Worm (Caenorhabditis elegans) whole organism, L1 larva: Measurements from ENCODE around the gene vha-8.

Experiments
- C04F5.9 ChIP-seq: sonication (generic microtip); optimal IDR thresholded peaks from 2 replicates; lab custom pipeline; 2016; ENCODE audit warnings: missing genetic modification characterization, missing compliant biosample characterization
- C16A3.4 ChIP-seq: fragments of 150-350 bp; optimal IDR thresholded peaks from 2 replicates; lab custom pipeline; 2014; ENCODE audit warnings: missing biosample characterization, missing genetic modification characterization
- blmp-1 ChIP-seq: fragments of 150-350 bp; optimal IDR thresholded peaks from 2 replicates; lab custom pipeline; 2014; ENCODE audit warnings: missing biosample characterization, missing genetic modification characterization
- ceh-90 ChIP-seq: sonication (generic microtip); optimal IDR thresholded peaks from 2 replicates; lab custom pipeline; 2016; ENCODE audit warnings: missing genetic modification characterization, missing compliant biosample characterization
- dsc-1 ChIP-seq: sonication (generic microtip); optimal IDR thresholded peaks from 2 replicates; lab custom pipeline; 2016; ENCODE audit warnings: mild to moderate bottlenecking, missing genetic modification characterization, missing compliant biosample characterization
- efl-1 ChIP-seq, 4 experiments: fragments of 150-350 bp; optimal IDR thresholded peaks in 3 of 4; peaks in 1 of 4; 1 replicate in 1 of 4; 2 replicates in 3 of 4; lab custom pipeline; 2014; ENCODE audit warnings: missing biosample characterization in 2 of 4, missing genetic modification characterization in 2 of 4, missing genetic modification reagents in 2 of 4
- egl-27 ChIP-seq, 2 experiments: fragments of 150-350 bp in 1 of 2; sonication (generic microtip); optimal IDR thresholded peaks; 3 replicates each; lab custom pipeline; 2017 to 2018; ENCODE audit warnings: missing biosample characterization in 2 of 2, missing genetic modification characterization in 2 of 2, missing genetic modification reagents in 2 of 2
- elt-2 ChIP-seq: sonication (generic microtip); optimal IDR thresholded peaks from 2 replicates; lab custom pipeline; 2016; ENCODE audit warnings: missing genetic modification characterization, mild to moderate bottlenecking, inconsistent platforms, missing compliant biosample characterization, missing genetic modification reagents
- elt-3 ChIP-seq, 6 experiments: fragments of 150-350 bp in 1 of 6; sonication (generic microtip); optimal IDR thresholded peaks; 2 replicates each; lab custom pipeline; 2017 to 2018; ENCODE audit warnings: missing biosample characterization in 6 of 6, missing genetic modification characterization in 6 of 6, inconsistent platforms in 1 of 6
- ets-5 ChIP-seq: fragments of 200-800 bp; sonication (Bioruptor generic); IDR thresholded peaks from 2 replicates; pipeline ENCODE4 v1.3.6; 2022; ENCODE audit warnings: missing genetic modification characterization, missing compliant biosample characterization
- fkh-10 ChIP-seq: sonication (generic microtip); optimal IDR thresholded peaks from 2 replicates; lab custom pipeline; 2017; ENCODE audit warnings: missing biosample characterization, missing genetic modification reagents, missing genetic modification characterization
- fos-1 ChIP-seq: fragments of 150-350 bp; optimal IDR thresholded peaks from 2 replicates; lab custom pipeline; 2014; ENCODE audit warnings: missing biosample characterization, missing genetic modification characterization
- isw-1 ChIP-seq: fragments of 200-800 bp; sonication (Bioruptor generic); IDR thresholded peaks from 2 replicates; pipeline ENCODE4 v1.3.6; 2022; ENCODE audit warnings: missing genetic modification characterization, missing compliant biosample characterization
- lin-14 ChIP-seq: fragments of 200-800 bp; sonication (Bioruptor generic); optimal IDR thresholded peaks from 2 replicates; lab custom pipeline; 2018; ENCODE audit warnings: mild to moderate bottlenecking, missing genetic modification characterization, moderate library complexity, missing compliant biosample characterization
- lin-35 ChIP-seq, 2 experiments: fragments of 150-350 bp; optimal IDR thresholded peaks; 2 replicates each; lab custom pipeline; 2014; ENCODE audit warnings: missing biosample characterization in 2 of 2, missing genetic modification characterization in 2 of 2, missing genetic modification reagents in 2 of 2
- lin-39 ChIP-seq: fragments of 150-350 bp; optimal IDR thresholded peaks from 2 replicates; lab custom pipeline; 2014; ENCODE audit warnings: missing biosample characterization, missing genetic modification reagents, missing genetic modification characterization
- lir-3 ChIP-seq: sonication (generic microtip); optimal IDR thresholded peaks from 2 replicates; lab custom pipeline; 2016; ENCODE audit warnings: mild to moderate bottlenecking, missing genetic modification characterization, moderate library complexity, missing compliant biosample characterization; ENCODE audit not compliant: poor library complexity
- mdl-1 ChIP-seq, 2 experiments: fragments of 150-350 bp; optimal IDR thresholded peaks; 2 replicates each; lab custom pipeline; 2014 to 2017; ENCODE audit warnings: missing biosample characterization in 2 of 2, missing genetic modification characterization in 2 of 2, inconsistent platforms in 1 of 2
- mep-1 ChIP-seq: fragments of 150-350 bp; optimal IDR thresholded peaks from 2 replicates; lab custom pipeline; 2014; ENCODE audit warnings: missing biosample characterization, missing genetic modification characterization
- nhr-20 ChIP-seq: sonication (generic microtip); optimal IDR thresholded peaks from 2 replicates; lab custom pipeline; 2016; ENCODE audit warnings: mild to moderate bottlenecking, missing genetic modification characterization, missing compliant biosample characterization
- nhr-237 ChIP-seq: fragments of 150-350 bp; optimal IDR thresholded peaks from 2 replicates; lab custom pipeline; 2014; ENCODE audit warnings: missing biosample characterization, missing genetic modification characterization
- nhr-47 ChIP-seq: sonication (generic microtip); optimal IDR thresholded peaks from 2 replicates; lab custom pipeline; 2016; ENCODE audit warnings: mild to moderate bottlenecking, missing genetic modification characterization, moderate library complexity, missing compliant biosample characterization
- nhr-84 ChIP-seq: sonication (generic microtip); optimal IDR thresholded peaks from 2 replicates; lab custom pipeline; 2017; ENCODE audit warnings: missing biosample characterization, missing genetic modification characterization
- nhr-85 ChIP-seq: sonication (generic microtip); peaks from one replicate; lab custom pipeline; 2016; ENCODE audit warnings: missing genetic modification characterization, inconsistent platforms, missing compliant biosample characterization
- nhr-90 ChIP-seq: sonication (generic microtip); optimal IDR thresholded peaks from 2 replicates; lab custom pipeline; 2016; ENCODE audit warnings: mild to moderate bottlenecking, missing genetic modification characterization, missing compliant biosample characterization; ENCODE audit not compliant: poor library complexity
- pax-3 ChIP-seq: fragments of 200-800 bp; sonication (Bioruptor generic); optimal IDR thresholded peaks from 2 replicates; lab custom pipeline; 2018; ENCODE audit warnings: mild to moderate bottlenecking, missing genetic modification characterization, moderate library complexity, missing compliant biosample characterization
- rnt-1 ChIP-seq: sonication (generic microtip); optimal IDR thresholded peaks from 2 replicates; lab custom pipeline; 2016; ENCODE audit warnings: mild to moderate bottlenecking, missing genetic modification characterization, moderate library complexity, missing compliant biosample characterization
- skn-1 ChIP-seq: fragments of 150-350 bp; optimal IDR thresholded peaks from 2 replicates; lab custom pipeline; 2014; ENCODE audit warnings: missing biosample characterization, missing genetic modification characterization
- snu-23 ChIP-seq: sonication (generic microtip); optimal IDR thresholded peaks from 2 replicates; lab custom pipeline; 2016; ENCODE audit warnings: missing genetic modification characterization, missing compliant biosample characterization
- sup-37 ChIP-seq: fragments of 200-800 bp; sonication (Bioruptor generic); optimal IDR thresholded peaks from 2 replicates; lab custom pipeline; 2018; ENCODE audit warnings: mild to moderate bottlenecking, missing genetic modification characterization, missing compliant biosample characterization
- tlp-1 ChIP-seq: fragments of 150-350 bp; optimal IDR thresholded peaks from 2 replicates; lab custom pipeline; 2014; ENCODE audit warnings: missing biosample characterization, missing genetic modification characterization
- unc-86 ChIP-seq: sonication (generic microtip); optimal IDR thresholded peaks from 2 replicates; lab custom pipeline; 2016; ENCODE audit warnings: missing genetic modification characterization, missing compliant biosample characterization
- unc-98 ChIP-seq: fragments of 200-800 bp; sonication (Bioruptor generic); IDR thresholded peaks from 2 replicates; pipeline ENCODE4 v1.3.6; 2022; ENCODE audit warnings: missing genetic modification characterization, missing compliant biosample characterization
- xbp-1 ChIP-seq: sonication (generic microtip); optimal IDR thresholded peaks from 2 replicates; lab custom pipeline; 2016; ENCODE audit warnings: missing genetic modification characterization, missing compliant biosample characterization
- zag-1 ChIP-seq: fragments of 150-350 bp; optimal IDR thresholded peaks from 2 replicates; lab custom pipeline; 2014; ENCODE audit warnings: missing biosample characterization, missing genetic modification characterization
- ztf-4 ChIP-seq: fragments of 150-350 bp; optimal IDR thresholded peaks from 2 replicates; lab custom pipeline; 2014; ENCODE audit warnings: missing biosample characterization, missing genetic modification characterization

The vha-8 gene

DNA sequence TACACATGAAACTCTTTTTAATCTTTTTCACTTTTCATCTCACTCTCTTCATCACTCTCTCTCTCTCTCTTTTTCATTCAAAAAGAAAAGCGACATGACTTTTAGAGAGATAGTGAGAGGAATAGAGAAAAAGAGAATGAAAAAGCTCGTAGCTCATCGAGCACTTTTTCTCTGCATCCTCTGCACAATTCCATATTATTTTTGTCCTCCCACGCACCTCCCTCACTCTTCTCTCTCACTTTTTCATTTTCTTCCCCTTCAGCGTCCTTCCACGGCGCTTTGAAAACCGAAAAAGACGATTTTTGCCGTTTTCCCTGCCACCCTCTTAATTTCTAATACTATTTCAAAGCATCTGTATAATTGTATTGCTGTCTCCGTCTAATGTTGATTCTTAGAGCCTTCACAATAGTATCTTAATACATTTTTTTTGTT, 48.2 kb downstream of the vha-8 start (continued):
- peak; percentile 67 for TF ChIP-seq isw-1 (GFP tag; lab: Robert Waterston, UW)
- no peak for TF ChIP-seq ets-5 (GFP tag; lab: Robert Waterston, UW)
- TF ChIP-seq pax-3 = peak; percentile 31
- peak; percentile 72 to 74 for TF ChIP-seq efl-1 (optimal IDR thresholded peaks at IDR 0.05; lab: Kevin White, UChicago)
- peak; percentile 40 to 90 for TF ChIP-seq efl-1 (GFP tag; optimal IDR thresholded peaks at IDR 0.05 in 1 of 2; lab: Kevin White, UChicago)
- TF ChIP-seq egl-27 (tag; optimal IDR thresholded peaks at IDR 0.05; lab: Kevin White, UChicago) = peak; percentile 44 to 67
- TF ChIP-seq rnt-1 = peak; percentile 88
- peak; percentile 81 for TF ChIP-seq unc-86 (tag; lab: Kevin White, UChicago)
- TF ChIP-seq nhr-237 = peak; percentile 34
- TF ChIP-seq xbp-1 (tag; lab: Kevin White, UChicago) = peak; percentile 74
- peak; percentile 92 for TF ChIP-seq elt-2
- TF ChIP-seq lin-39 = peak; percentile 61
- peak; percentile 73 for TF ChIP-seq zag-1 (tag; lab: Kevin White, UChicago)
- peak; percentile 58 for TF ChIP-seq fos-1 (tag; lab: Kevin White, UChicago)
- TF ChIP-seq nhr-90 (tag; lab: Kevin White, UChicago) = peak; percentile 69
- peak; percentile 94 for TF ChIP-seq fkh-10 (GFP tag; lab: Kevin White, UChicago)
- no peak for TF ChIP-seq C16A3.4 (tag; lab: Kevin White, UChicago)
- TF ChIP-seq C04F5.9 (tag; lab: Kevin White, UChicago) = no peak
- TF ChIP-seq nhr-47 (tag; lab: Kevin White, UChicago) = peak; percentile 89
- peak; percentile 60 for TF ChIP-seq skn-1 (tag; lab: Kevin White, UChicago)
- TF ChIP-seq tlp-1 (tag; lab: Kevin White, UChicago) = no peak
- TF ChIP-seq nhr-20 (tag; lab: Kevin White, UChicago) = peak; percentile 88
- peak; percentile 56 for TF ChIP-seq ztf-4
- TF ChIP-seq lin-35 (GFP tag; optimal IDR thresholded peaks at IDR 0.05; lab: Kevin White, UChicago) = peak; percentile 58 to 73
- TF ChIP-seq mdl-1 (tag; optimal IDR thresholded peaks at IDR 0.05; lab: Kevin White, UChicago) = peak in 1 of 2 experiments; percentile 41

DNA sequence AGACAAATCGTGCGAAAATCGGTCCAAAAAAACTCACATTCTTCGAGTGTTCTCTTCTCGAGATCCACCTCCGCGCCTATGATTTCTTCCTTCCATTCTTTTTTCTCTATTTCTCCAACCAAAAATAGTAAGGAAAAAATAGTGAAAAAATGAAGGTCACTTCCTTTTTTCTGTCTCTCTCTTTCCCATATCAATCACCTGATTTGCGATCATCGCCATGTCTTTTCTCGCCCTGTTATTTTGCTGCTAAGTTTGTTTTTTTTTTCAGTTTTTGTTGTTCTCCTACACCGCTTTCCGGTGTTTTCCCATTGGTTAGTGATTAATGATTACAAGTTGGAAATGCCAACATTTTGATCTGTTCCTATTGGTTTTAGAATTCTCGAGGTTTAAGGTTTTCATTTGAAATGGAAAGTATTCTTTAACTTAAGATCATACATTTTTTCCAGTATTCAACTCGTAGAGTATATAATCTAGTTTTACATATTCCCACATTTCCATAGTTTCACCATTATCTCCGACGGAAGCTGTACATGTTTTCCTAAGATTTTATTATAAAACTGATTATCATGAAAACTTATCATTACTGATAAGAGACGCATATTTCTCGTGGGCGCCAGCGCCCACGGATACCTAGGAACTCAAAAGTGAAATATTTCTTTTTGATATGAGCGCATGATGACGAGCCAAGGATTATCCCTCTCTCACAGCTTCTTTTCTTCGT, 50.8 kb downstream of the vha-8 start:
- TF ChIP-seq lir-3 (tag; lab: Kevin White, UChicago) (no peak), egl-27 (tag; optimal IDR thresholded peaks at IDR 0.05; lab: Kevin White, UChicago) (no peak), elt-3 (tag; optimal IDR thresholded peaks at IDR 0.05; lab: Kevin White, UChicago) (peak in 1 of 6 experiments; percentile 76), elt-2 (peak; percentile 67), nhr-20 (tag; lab: Kevin White, UChicago) (peak; percentile 27), mep-1 (peak; percentile 25), lin-14 (GFP tag; lab: Kevin White, UChicago) (peak; percentile 42), dsc-1 (tag; lab: Kevin White, UChicago) (peak; percentile 61), lin-35 (GFP tag; optimal IDR thresholded peaks at IDR 0.05; lab: Kevin White, UChicago) (peak in 1 of 2 experiments; percentile 39), unc-98 (no peak), ceh-90 (no peak), pax-3 (no peak), sup-37 (GFP tag; lab: Kevin White, UChicago) (no peak), nhr-84 (tag; lab: Kevin White, UChicago) (no peak), nhr-85 (peak; percentile 66), blmp-1 (peak; percentile 88), snu-23 (GFP tag; lab: Kevin White, UChicago) (peak; percentile 24)
